Fruit fly (Drosophila melanogaster) whole organism, larva: ENCODE results near the gene Ask1.

Source experiments
- noc ChIP-seq: fragments of 200-800 bp; sonication (Bioruptor generic); optimal IDR thresholded peaks from 3 replicates; lab custom pipeline; 2019; ENCODE audit warnings: missing biosample characterization, mild to moderate bottlenecking, missing genetic modification characterization, moderate library complexity

The Ask1 gene

dm6 chr3R:19901742-19902141, 22.2 kb downstream of the Ask1 start:
- TF ChIP-seq noc (tag; lab: Kevin White, UChicago), result no peak

dm6 chr3R:19902328-19902727, 22.8 kb downstream of the Ask1 start:
- TF ChIP-seq noc (tag; lab: Kevin White, UChicago), result peak; percentile 14

dm6 chr3R:19902926-19903739, 23.6 kb downstream of the Ask1 start, which contains the start of gene ClpX:
Gene ClpX (minus strand): TSS chr3R:19903689.
- TF ChIP-seq noc (tag; lab: Kevin White, UChicago), result peak; percentile 2

dm6 chr3R:19904865-19905373, 25.4 kb downstream of the Ask1 start, which contains the start of the genes Surf6 and RhoGAP92B:
Gene Surf6 (minus strand): TSS chr3R:19904868.
Gene RhoGAP92B (plus strand): TSS chr3R:19905164.
- peak; percentile 75 for TF ChIP-seq noc (tag; lab: Kevin White, UChicago)

dm6 chr3R:19905932-19906439, 26.5 kb downstream of the Ask1 start:
- peak; percentile 92 for TF ChIP-seq noc (tag; lab: Kevin White, UChicago)

- TF ChIP-seq noc (tag; lab: Kevin White, UChicago), result peak; percentile 69
Measured at dm6 chr3R:19908863-19909343, 29.4 kb downstream of the Ask1 start.

- no peak for TF ChIP-seq noc (tag; lab: Kevin White, UChicago)
Measured at dm6 chr3R:19909541-19910182, 30.1 kb downstream of the Ask1 start.

dm6 chr3R:19910302-19911029, 30.9 kb downstream of the Ask1 start:
- no peak for TF ChIP-seq noc (tag; lab: Kevin White, UChicago)

- no peak for TF ChIP-seq noc (tag; lab: Kevin White, UChicago)
Measured at dm6 chr3R:19911030-19911429, 31.5 kb downstream of the Ask1 start.

- no peak for TF ChIP-seq noc (tag; lab: Kevin White, UChicago)
Measured at dm6 chr3R:19915312-19915711, 35.8 kb downstream of the Ask1 start, which contains the start of the genes Xport-A and Xport-B. Gene Xport-A (minus strand): TSS chr3R:19915412. Gene Xport-B (minus strand): TSS chr3R:19915412.

dm6 chr3R:19917739-19918138, 38.2 kb downstream of the Ask1 start, which contains the start of gene CG4465:
Gene CG4465 (minus strand): TSS chr3R:19917839.
- TF ChIP-seq noc (tag; lab: Kevin White, UChicago), result no peak

dm6 chr3R:19918207-19918606, 38.7 kb downstream of the Ask1 start, which contains the start of gene CG4770:
Gene CG4770 (plus strand): TSS chr3R:19918507.
- TF ChIP-seq noc (tag; lab: Kevin White, UChicago), result no peak

- TF ChIP-seq noc (tag; lab: Kevin White, UChicago), result peak; percentile 65
Measured at dm6 chr3R:19924331-19924730, 44.8 kb downstream of the Ask1 start.

- no peak for TF ChIP-seq noc (tag; lab: Kevin White, UChicago)
Measured at dm6 chr3R:19925271-19925670, 45.8 kb downstream of the Ask1 start, which contains the start of gene CG4462. Gene CG4462 (minus strand): TSS chr3R:19925371.

dm6 chr3R:19928544-19928943, 49.0 kb downstream of the Ask1 start, which contains the start of gene CG4459:
Gene CG4459 (minus strand): TSS chr3R:19928644.
- TF ChIP-seq noc (tag; lab: Kevin White, UChicago), result no peak
